Worm (Caenorhabditis elegans) whole organism, midembryonic: ENCODE results near the gene Y54G2A.41.

Source experiments
- T22C8.4 ChIP-seq: fragments of 200-800 bp; sonication (Bioruptor generic); IDR thresholded peaks from 2 replicates; pipeline ENCODE4 v1.3.6; 2022; ENCODE audit warnings: missing genetic modification characterization, missing compliant biosample characterization
- cog-1 ChIP-seq: sonication (generic microtip); optimal IDR thresholded peaks from 2 replicates; lab custom pipeline; 2016; ENCODE audit warnings: missing genetic modification characterization, missing compliant biosample characterization
- flt-1 ChIP-seq: fragments of 200-800 bp; sonication (Bioruptor generic); IDR thresholded peaks from 2 replicates; pipeline ENCODE4 v1.3.6; 2022; ENCODE audit warnings: missing genetic modification characterization, missing compliant biosample characterization
- klf-2 ChIP-seq: fragments of 200-800 bp; sonication (Bioruptor generic); conservative IDR thresholded peaks from 2 replicates; pipeline ENCODE4 v1.3.6; 2022; ENCODE audit warnings: missing genetic modification reagents, missing genetic modification characterization, missing compliant biosample characterization
- med-1 ChIP-seq: sonication (generic microtip); optimal IDR thresholded peaks from 2 replicates; lab custom pipeline; 2017; ENCODE audit warnings: missing genetic modification characterization, mild to moderate bottlenecking, missing compliant biosample characterization, antibody characterized with exemption, missing genetic modification reagents; ENCODE audit not compliant: insufficient read depth
- ref-1 ChIP-seq: fragments of 200-800 bp; sonication (Bioruptor generic); conservative IDR thresholded peaks from 2 replicates; pipeline ENCODE4 v1.3.6; 2022; ENCODE audit warnings: missing genetic modification reagents, missing genetic modification characterization, missing compliant biosample characterization
- tab-1 ChIP-seq: fragments of 200-800 bp; sonication (Bioruptor generic); IDR thresholded peaks from 2 replicates; pipeline ENCODE4 v1.3.6; 2022; ENCODE audit warnings: missing genetic modification characterization, missing compliant biosample characterization
- ztf-23 ChIP-seq: fragments of 200-800 bp; sonication (Bioruptor generic); IDR thresholded peaks from 2 replicates; pipeline ENCODE4 v1.3.6; 2022; ENCODE audit warnings: missing genetic modification reagents, missing genetic modification characterization, missing compliant biosample characterization
- ztf-29 ChIP-seq: fragments of 200-800 bp; sonication (Bioruptor generic); IDR thresholded peaks from 2 replicates; pipeline ENCODE4 v1.3.6; 2022; ENCODE audit warnings: missing genetic modification reagents, missing genetic modification characterization, missing compliant biosample characterization

The Y54G2A.41 gene

ce11 chrIV:2765048-2765708 is 13.5 kb downstream of the Y54G2A.41 start:
- TF ChIP-seq ztf-23 (GFP tag; lab: Robert Waterston, UW) (no peak), med-1 (GFP tag; lab: Kevin White, UChicago) (no peak), tab-1 (GFP tag; lab: Robert Waterston, UW) (no peak), ztf-29 (GFP tag; lab: Robert Waterston, UW) (no peak), ref-1 (GFP tag; lab: Robert Waterston, UW) (no peak), klf-2 (GFP tag; lab: Robert Waterston, UW) (no peak), cog-1 (tag; lab: Kevin White, UChicago) (no peak)

ce11 chrIV:2770067-2770466 is 18.4 kb downstream of the Y54G2A.41 start:
- TF ChIP-seq ztf-29 (GFP tag; lab: Robert Waterston, UW): no peak
- TF ChIP-seq med-1 (GFP tag; lab: Kevin White, UChicago): no peak
- TF ChIP-seq ref-1 (GFP tag; lab: Robert Waterston, UW): no peak
- no peak for TF ChIP-seq T22C8.4
- no peak for TF ChIP-seq tab-1 (GFP tag; lab: Robert Waterston, UW)
- no peak for TF ChIP-seq cog-1 (tag; lab: Kevin White, UChicago)
- no peak for TF ChIP-seq ztf-23 (GFP tag; lab: Robert Waterston, UW)
- no peak for TF ChIP-seq flt-1 (GFP tag; lab: Robert Waterston, UW)
- no peak for TF ChIP-seq klf-2 (GFP tag; lab: Robert Waterston, UW)

- no peak for TF ChIP-seq tab-1 (GFP tag; lab: Robert Waterston, UW)
- no peak for TF ChIP-seq ref-1 (GFP tag; lab: Robert Waterston, UW)
- TF ChIP-seq klf-2 (GFP tag; lab: Robert Waterston, UW): no peak
- TF ChIP-seq flt-1 (GFP tag; lab: Robert Waterston, UW): no peak
- TF ChIP-seq ztf-29 (GFP tag; lab: Robert Waterston, UW): no peak
- TF ChIP-seq T22C8.4: no peak
- TF ChIP-seq med-1 (GFP tag; lab: Kevin White, UChicago): no peak
- no peak for TF ChIP-seq cog-1 (tag; lab: Kevin White, UChicago)
- no peak for TF ChIP-seq ztf-23 (GFP tag; lab: Robert Waterston, UW)
Observed at ce11 chrIV:2770835-2771234, 19.2 kb downstream of the Y54G2A.41 start.

ce11 chrIV:2771692-2772091 is 20.0 kb downstream of the Y54G2A.41 start, which contains the start of gene Y54G2A.11:
TSS of gene Y54G2A.11 (minus strand) at chrIV:2771792.
- TF ChIP-seq ztf-29 (GFP tag; lab: Robert Waterston, UW) (no peak), flt-1 (GFP tag; lab: Robert Waterston, UW) (no peak), cog-1 (tag; lab: Kevin White, UChicago) (no peak), ztf-23 (GFP tag; lab: Robert Waterston, UW) (no peak), tab-1 (GFP tag; lab: Robert Waterston, UW) (no peak), med-1 (GFP tag; lab: Kevin White, UChicago) (no peak), klf-2 (GFP tag; lab: Robert Waterston, UW) (no peak), ref-1 (GFP tag; lab: Robert Waterston, UW) (no peak), T22C8.4 (no peak)

ce11 chrIV:2772209-2772851 is 20.7 kb downstream of the Y54G2A.41 start:
- no peak for TF ChIP-seq ztf-23 (GFP tag; lab: Robert Waterston, UW)
- no peak for TF ChIP-seq tab-1 (GFP tag; lab: Robert Waterston, UW)
- no peak for TF ChIP-seq cog-1 (tag; lab: Kevin White, UChicago)
- no peak for TF ChIP-seq flt-1 (GFP tag; lab: Robert Waterston, UW)
- TF ChIP-seq ref-1 (GFP tag; lab: Robert Waterston, UW): no peak
- no peak for TF ChIP-seq med-1 (GFP tag; lab: Kevin White, UChicago)
- no peak for TF ChIP-seq T22C8.4

- TF ChIP-seq ztf-29 (GFP tag; lab: Robert Waterston, UW) (no peak), tab-1 (GFP tag; lab: Robert Waterston, UW) (no peak), cog-1 (tag; lab: Kevin White, UChicago) (no peak), med-1 (GFP tag; lab: Kevin White, UChicago) (no peak), klf-2 (GFP tag; lab: Robert Waterston, UW) (no peak), ref-1 (GFP tag; lab: Robert Waterston, UW) (no peak), T22C8.4 (no peak), ztf-23 (GFP tag; lab: Robert Waterston, UW) (no peak), flt-1 (GFP tag; lab: Robert Waterston, UW) (no peak)
Observed at ce11 chrIV:2773382-2773979, 21.8 kb downstream of the Y54G2A.41 start.

ce11 chrIV:2774500-2774899 is 22.8 kb downstream of the Y54G2A.41 start:
- TF ChIP-seq ztf-29 (GFP tag; lab: Robert Waterston, UW) (no peak), klf-2 (GFP tag; lab: Robert Waterston, UW) (no peak), med-1 (GFP tag; lab: Kevin White, UChicago) (no peak), ztf-23 (GFP tag; lab: Robert Waterston, UW) (peak; percentile 56; the same call in 1 of the 2 replicates), T22C8.4 (no peak), tab-1 (GFP tag; lab: Robert Waterston, UW) (no peak), flt-1 (GFP tag; lab: Robert Waterston, UW) (0 out of 2 replicates have a peak, but pooled peaks have one; percentile 6), cog-1 (tag; lab: Kevin White, UChicago) (no peak), ref-1 (GFP tag; lab: Robert Waterston, UW) (no peak)

- TF ChIP-seq cog-1 (tag; lab: Kevin White, UChicago) (no peak), T22C8.4 (no peak), ztf-23 (GFP tag; lab: Robert Waterston, UW) (no peak), flt-1 (GFP tag; lab: Robert Waterston, UW) (no peak), ref-1 (GFP tag; lab: Robert Waterston, UW) (no peak), med-1 (GFP tag; lab: Kevin White, UChicago) (no peak), ztf-29 (GFP tag; lab: Robert Waterston, UW) (no peak), klf-2 (GFP tag; lab: Robert Waterston, UW) (no peak), tab-1 (GFP tag; lab: Robert Waterston, UW) (no peak)
Observed at ce11 chrIV:2775992-2776630, 24.4 kb downstream of the Y54G2A.41 start.
